Worm (Caenorhabditis elegans): ENCODE results near the gene C16A3.5.
A peak's percentile ranks its signal among the peaks of the same experiment; 100 is the strongest.

The C16A3.5 gene

DNA sequence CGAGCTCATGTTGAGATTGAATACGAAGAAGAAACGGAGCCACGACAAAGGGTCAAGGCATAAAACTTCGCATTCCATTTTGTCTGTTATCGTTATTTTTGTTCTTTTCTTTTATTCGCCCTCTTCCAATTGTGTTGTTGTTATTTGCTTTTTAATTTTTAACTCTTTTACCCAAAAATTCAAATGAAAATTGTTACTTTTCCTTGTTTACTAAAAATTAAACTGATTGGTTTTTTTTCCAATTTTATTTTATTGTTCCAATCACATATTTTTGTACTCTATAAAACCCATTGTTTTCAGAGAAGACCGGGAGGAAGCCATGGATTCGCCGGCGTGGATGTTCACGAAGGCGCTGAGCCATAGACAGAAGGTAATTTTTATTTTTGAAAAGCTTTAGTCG, at the start of gene C16A3.5:
Gene C16A3.5, plus strand, starts transcription at position 301 of the 400 bp plus-strand sequence.
- TF ChIP-seq ceh-28 (tag; optimal IDR thresholded peaks at IDR 0.05) (no peak), fkh-10 (GFP tag; optimal IDR thresholded peaks at IDR 0.05) (no peak), mdl-1 (tag; optimal IDR thresholded peaks at IDR 0.05) (no peak), skn-1 (tag; optimal IDR thresholded peaks at IDR 0.05) (no peak)

DNA sequence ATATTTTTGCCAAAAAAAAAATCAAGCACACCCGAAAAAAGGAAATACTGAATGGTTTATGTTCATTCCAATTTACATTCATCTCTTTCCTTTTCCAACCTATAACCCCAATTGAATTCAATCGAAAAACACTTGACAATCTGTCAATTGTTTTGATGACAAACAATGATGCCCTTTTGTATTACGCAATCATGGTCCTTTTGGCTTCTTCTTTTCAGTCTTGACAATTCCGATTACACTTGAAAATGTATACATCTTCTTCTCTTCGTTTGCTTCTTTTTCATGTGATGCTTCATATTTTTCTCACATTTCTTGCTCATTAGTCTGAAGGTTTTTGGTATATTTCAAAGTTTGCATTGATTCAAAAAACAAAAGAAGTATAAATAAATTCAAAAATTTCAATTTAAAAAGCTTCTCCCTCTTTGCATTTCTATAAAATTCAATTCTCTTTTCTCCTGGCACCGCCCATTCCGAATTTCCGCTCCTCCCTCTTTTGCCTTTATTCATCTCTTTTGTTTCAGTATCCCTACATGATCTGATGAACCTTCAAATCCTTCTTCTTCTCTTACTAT, 49.3 kb upstream of the C16A3.5 start, which contains the start of gene C56G2.4:
Gene C56G2.4, plus strand, starts transcription at position 522 of the 572 bp plus-strand sequence.
- no peak for TF ChIP-seq elt-2 (tag; optimal IDR thresholded peaks at IDR 0.05)
- TF ChIP-seq R02D3.7 (tag; optimal IDR thresholded peaks at IDR 0.05): no peak
- TF ChIP-seq lin-39 (tag; optimal IDR thresholded peaks at IDR 0.05): no peak
- no peak for TF ChIP-seq nhr-25 (tag; optimal IDR thresholded peaks at IDR 0.05)
- TF ChIP-seq hmg-11 (tag; optimal IDR thresholded peaks at IDR 0.05): no peak

DNA sequence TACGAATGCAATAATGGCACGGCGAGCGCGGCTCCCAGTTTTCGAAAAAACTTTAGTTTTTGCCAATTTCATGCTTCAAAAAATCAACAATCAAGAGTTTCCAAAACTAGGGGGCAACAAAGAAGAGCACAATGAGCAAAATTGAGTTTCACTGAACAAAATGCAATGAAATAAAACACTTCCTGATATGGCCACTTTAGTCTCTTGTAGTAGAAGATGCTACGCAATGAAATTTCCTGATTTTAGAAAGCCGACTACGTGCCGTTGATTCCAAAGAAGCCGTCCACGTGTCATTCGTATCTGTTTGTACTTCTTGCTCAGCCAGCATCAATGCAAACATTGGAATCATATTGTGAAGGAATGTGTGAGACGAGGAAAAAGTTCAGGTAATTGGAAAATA, 46.2 kb upstream of the C16A3.5 start:
- TF ChIP-seq fkh-10 (GFP tag; optimal IDR thresholded peaks at IDR 0.05) (peak; percentile 55), nhr-28 (tag; optimal IDR thresholded peaks at IDR 0.05) (no peak)

DNA sequence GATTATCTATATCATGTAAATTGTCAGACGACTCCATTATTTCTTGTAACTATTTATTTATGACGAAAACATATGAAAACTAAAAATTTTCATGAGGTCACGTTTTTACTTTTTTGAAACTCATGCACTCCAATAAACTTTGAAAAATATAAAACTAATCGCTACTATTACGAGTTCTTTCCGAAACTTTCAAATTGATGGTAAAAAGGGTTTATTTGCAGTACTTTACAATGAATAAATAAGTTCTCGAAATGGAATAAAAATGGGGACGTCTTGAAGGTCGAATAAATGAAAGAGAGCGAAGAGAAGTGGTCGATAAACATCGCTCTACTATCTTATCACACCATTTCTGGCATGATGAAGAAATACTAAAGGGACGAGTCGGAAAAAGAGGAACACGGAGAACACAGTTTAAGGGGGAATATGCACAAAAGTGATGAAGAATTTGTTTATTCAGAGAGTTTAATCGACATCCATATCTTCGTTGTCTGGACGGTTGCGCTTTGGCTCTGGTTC, 40.6 kb upstream of the C16A3.5 start, which contains the start of gene let-767:
Gene let-767, minus strand, starts transcription at position 51 of the 516 bp plus-strand sequence.
- TF ChIP-seq elt-2 (tag; optimal IDR thresholded peaks at IDR 0.05) (peak; percentile 29), jun-1 (tag; optimal IDR thresholded peaks at IDR 0.05) (no peak), elt-3 (tag; optimal IDR thresholded peaks at IDR 0.05) (peak in 1 of 3 experiments; percentile 89), ceh-82 (tag; optimal IDR thresholded peaks at IDR 0.05) (no peak), nhr-43 (tag; optimal IDR thresholded peaks at IDR 0.05; ENCODE audit: poor library complexity, severe bottlenecking) (no peak), nhr-23 (tag; optimal IDR thresholded peaks at IDR 0.05) (peak; percentile 15)

DNA sequence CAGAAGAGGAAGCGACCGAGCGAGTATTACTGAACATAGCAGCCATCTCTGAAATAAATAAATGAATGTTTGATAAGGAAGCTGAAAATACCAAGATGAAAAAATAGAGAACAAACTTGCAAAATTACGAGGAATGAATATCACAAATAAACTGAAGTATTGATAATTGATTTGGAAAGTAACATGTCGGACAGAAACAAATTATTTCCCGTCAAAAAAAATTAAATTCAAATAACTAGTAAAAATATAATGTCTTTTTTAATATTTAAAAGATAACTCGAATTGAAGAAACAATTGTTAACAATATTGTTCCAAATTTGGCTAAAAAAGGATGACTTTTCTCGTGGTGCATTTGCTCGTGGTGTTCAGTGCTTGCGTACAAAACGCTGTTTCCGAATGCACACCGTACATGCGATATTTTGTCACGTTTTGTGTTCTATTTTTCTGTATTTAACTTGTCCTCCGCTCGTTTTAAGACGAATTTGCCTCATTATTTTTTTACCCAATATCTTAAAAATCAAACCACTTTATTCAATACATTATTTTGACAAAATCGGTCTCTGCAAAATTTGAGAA, 38.6 kb upstream of the C16A3.5 start, which contains the start of gene rpn-13:
Gene rpn-13, minus strand, starts transcription at position 51 of the 576 bp plus-strand sequence.
- TF ChIP-seq ZK546.5 (tag; optimal IDR thresholded peaks at IDR 0.05) (no peak), ama-1 (optimal IDR thresholded peaks at IDR 0.05) (peak; percentile 0), fkh-10 (GFP tag; optimal IDR thresholded peaks at IDR 0.05) (no peak), sea-2 (GFP tag; optimal IDR thresholded peaks at IDR 0.05) (no peak), ceh-82 (tag; optimal IDR thresholded peaks at IDR 0.05) (no peak), snpc-4 (tag; optimal IDR thresholded peaks at IDR 0.05) (peak; percentile 28), ztf-11 (tag; optimal IDR thresholded peaks at IDR 0.05) (no peak), nhr-12 (tag; optimal IDR thresholded peaks at IDR 0.05) (no peak), unc-39 (tag; optimal IDR thresholded peaks at IDR 0.05) (no peak), nhr-76 (tag; optimal IDR thresholded peaks at IDR 0.05) (no peak), elt-1 (tag; optimal IDR thresholded peaks at IDR 0.05) (no peak), nhr-25 (tag; optimal IDR thresholded peaks at IDR 0.05) (peak; percentile 21), pqm-1 (tag; optimal IDR thresholded peaks at IDR 0.05) (no peak), mdl-1 (tag; optimal IDR thresholded peaks at IDR 0.05) (no peak), fos-1 (tag; optimal IDR thresholded peaks at IDR 0.05) (no peak), nhr-23 (tag; optimal IDR thresholded peaks at IDR 0.05) (peak; percentile 53), skn-1 (tag; optimal IDR thresholded peaks at IDR 0.05) (peak; percentile 98), mml-1 (tag; optimal IDR thresholded peaks at IDR 0.05) (no peak), pha-4 (tag; optimal IDR thresholded peaks at IDR 0.05) (peak; percentile 78), nhr-237 (tag; optimal IDR thresholded peaks at IDR 0.05) (no peak), R02D3.7 (tag; optimal IDR thresholded peaks at IDR 0.05) (no peak), lin-15B (tag; optimal IDR thresholded peaks at IDR 0.05) (peak; percentile 46), elt-2 (tag; optimal IDR thresholded peaks at IDR 0.05) (peak; percentile 15), egl-5 (tag; optimal IDR thresholded peaks at IDR 0.05) (no peak), ceh-16 (tag; optimal IDR thresholded peaks at IDR 0.05) (no peak), eor-1 (tag; optimal IDR thresholded peaks at IDR 0.05) (no peak), hmg-11 (tag; optimal IDR thresholded peaks at IDR 0.05) (peak; percentile 42), unc-62 (GFP tag; optimal IDR thresholded peaks at IDR 0.05) (no peak), nfya-1 (tag; optimal IDR thresholded peaks at IDR 0.05; ENCODE audit: insufficient read depth) (peak; percentile 87)

Data from whole organism, L3 larva.